Worm (Caenorhabditis elegans) whole organism, late embryonic: ENCODE measurements around the gene Y24D9B.1.

Source experiments
- C08G9.2 ChIP-seq: sonication (generic microtip); optimal IDR thresholded peaks from 2 replicates; lab custom pipeline; 2016; ENCODE audit warnings: mild to moderate bottlenecking, missing genetic modification characterization, moderate library complexity, missing compliant biosample characterization
- K02D7.2 ChIP-seq: sonication (generic microtip); optimal IDR thresholded peaks from 2 replicates; lab custom pipeline; 2017; ENCODE audit warnings: mild to moderate bottlenecking, missing genetic modification characterization, missing compliant biosample characterization
- K09A11.1 ChIP-seq: sonication (generic microtip); optimal IDR thresholded peaks from 2 replicates; lab custom pipeline; 2017; ENCODE audit warnings: antibody characterized with exemption, mild to moderate bottlenecking, missing genetic modification characterization, missing compliant biosample characterization; ENCODE audit not compliant: insufficient read depth
- ahr-1 ChIP-seq: sonication (generic microtip); optimal IDR thresholded peaks from 2 replicates; lab custom pipeline; 2016; ENCODE audit warnings: missing genetic modification characterization, missing compliant biosample characterization
- ama-1 ChIP-seq: fragments of 150-350 bp; optimal IDR thresholded peaks from 2 replicates; lab custom pipeline; 2014
- ceh-14 ChIP-seq: sonication (generic microtip); optimal IDR thresholded peaks from 2 replicates; lab custom pipeline; 2016; ENCODE audit warnings: missing genotype, missing genetic modification characterization, missing compliant biosample characterization
- ceh-18 ChIP-seq: sonication (generic microtip); optimal IDR thresholded peaks from 2 replicates; lab custom pipeline; 2016; ENCODE audit warnings: missing genetic modification characterization, missing compliant biosample characterization
- ceh-2 ChIP-seq: sonication (generic microtip); optimal IDR thresholded peaks from 2 replicates; lab custom pipeline; 2016; ENCODE audit warnings: missing genotype, missing genetic modification characterization, missing compliant biosample characterization
- ceh-45 ChIP-seq: fragments of 200-800 bp; sonication (Bioruptor generic); IDR thresholded peaks from 2 replicates; pipeline ENCODE4 v1.3.6; 2022; ENCODE audit warnings: missing genetic modification reagents, missing genetic modification characterization, missing compliant biosample characterization
- ceh-9 ChIP-seq: sonication (generic microtip); optimal IDR thresholded peaks from 2 replicates; lab custom pipeline; 2016; ENCODE audit warnings: mild to moderate bottlenecking, missing genetic modification characterization, inconsistent platforms, missing compliant biosample characterization
- dmd-4 ChIP-seq: sonication (generic microtip); optimal IDR thresholded peaks from 2 replicates; lab custom pipeline; 2016; ENCODE audit warnings: borderline replicate concordance, missing genetic modification characterization, missing compliant biosample characterization
- dve-1 ChIP-seq: sonication (generic microtip); optimal IDR thresholded peaks from 2 replicates; lab custom pipeline; 2017; ENCODE audit warnings: antibody characterized with exemption, mild to moderate bottlenecking, missing genetic modification characterization, missing compliant biosample characterization
- elt-2 ChIP-seq: sonication (generic microtip); optimal IDR thresholded peaks from 2 replicates; lab custom pipeline; 2016; ENCODE audit warnings: missing genetic modification reagents, missing genetic modification characterization, missing compliant biosample characterization
- ets-4 ChIP-seq: sonication (generic microtip); optimal IDR thresholded peaks from 2 replicates; lab custom pipeline; 2016; ENCODE audit warnings: missing genetic modification characterization, missing compliant biosample characterization
- eyg-1 ChIP-seq: sonication (generic microtip); optimal IDR thresholded peaks from 2 replicates; lab custom pipeline; 2016; ENCODE audit warnings: missing genotype, missing genetic modification characterization, missing compliant biosample characterization
- fax-1 ChIP-seq: sonication (generic microtip); optimal IDR thresholded peaks from 2 replicates; lab custom pipeline; 2016; ENCODE audit warnings: missing genotype, missing genetic modification characterization, missing compliant biosample characterization
- fkh-10 ChIP-seq: fragments of 150-350 bp; optimal IDR thresholded peaks from 2 replicates; lab custom pipeline; 2014; ENCODE audit warnings: missing biosample characterization, missing genetic modification reagents, missing genetic modification characterization
- fkh-6 ChIP-seq: sonication (generic microtip); optimal IDR thresholded peaks from 2 replicates; lab custom pipeline; 2016; ENCODE audit warnings: missing genetic modification characterization, missing compliant biosample characterization
- hlh-13 ChIP-seq: fragments of 200-800 bp; sonication (Bioruptor generic); optimal IDR thresholded peaks from 2 replicates; lab custom pipeline; 2018; ENCODE audit warnings: mild to moderate bottlenecking, missing genetic modification characterization, missing compliant biosample characterization
- hlh-8 ChIP-seq: sonication (generic microtip); optimal IDR thresholded peaks from 2 replicates; lab custom pipeline; 2016; ENCODE audit warnings: missing genotype, missing genetic modification characterization, missing compliant biosample characterization
- lim-6 ChIP-seq: sonication (generic microtip); optimal IDR thresholded peaks from 2 replicates; lab custom pipeline; 2016; ENCODE audit warnings: missing genetic modification characterization, missing compliant biosample characterization
- lin-11 ChIP-seq: fragments of 200-800 bp; sonication (Bioruptor generic); optimal IDR thresholded peaks from 2 replicates; lab custom pipeline; 2018; ENCODE audit warnings: mild to moderate bottlenecking, missing genetic modification characterization, missing compliant biosample characterization
- madf-2 ChIP-seq: sonication (generic microtip); optimal IDR thresholded peaks from 2 replicates; lab custom pipeline; 2017; ENCODE audit warnings: missing genetic modification characterization, missing compliant biosample characterization
- mec-3 ChIP-seq: sonication (generic microtip); optimal IDR thresholded peaks from 2 replicates; lab custom pipeline; 2016; ENCODE audit warnings: borderline replicate concordance, missing genetic modification characterization, missing compliant biosample characterization
- nfya-1 ChIP-seq: sonication (generic microtip); optimal IDR thresholded peaks from 2 replicates; lab custom pipeline; 2017; ENCODE audit warnings: missing genetic modification characterization, mild to moderate bottlenecking, missing compliant biosample characterization, antibody characterized with exemption, moderate library complexity
- nhr-232 ChIP-seq: sonication (generic microtip); optimal IDR thresholded peaks from 2 replicates; lab custom pipeline; 2016; ENCODE audit warnings: missing genetic modification characterization, missing compliant biosample characterization
- odd-2 ChIP-seq: sonication (generic microtip); optimal IDR thresholded peaks from 2 replicates; lab custom pipeline; 2017; ENCODE audit warnings: antibody characterized with exemption, mild to moderate bottlenecking, missing genetic modification characterization, missing compliant biosample characterization
- pat-9 ChIP-seq: fragments of 200-800 bp; sonication (Bioruptor generic); optimal IDR thresholded peaks from 2 replicates; lab custom pipeline; 2018; ENCODE audit warnings: mild to moderate bottlenecking, missing genetic modification characterization, moderate library complexity, missing compliant biosample characterization
- pha-2 ChIP-seq: sonication (generic microtip); optimal IDR thresholded peaks from 2 replicates; lab custom pipeline; 2017; ENCODE audit warnings: mild to moderate bottlenecking, missing genetic modification characterization, missing compliant biosample characterization
- pros-1 ChIP-seq: fragments of 150-350 bp; optimal IDR thresholded peaks from 2 replicates; lab custom pipeline; 2014; ENCODE audit warnings: missing biosample characterization, missing genetic modification reagents, missing genetic modification characterization
- rnt-1 ChIP-seq: sonication (generic microtip); optimal IDR thresholded peaks from 2 replicates; lab custom pipeline; 2016; ENCODE audit warnings: missing genetic modification characterization, missing compliant biosample characterization
- sdc-2 ChIP-seq: sonication (generic microtip); optimal IDR thresholded peaks from 2 replicates; lab custom pipeline; 2016; ENCODE audit warnings: missing genotype, missing genetic modification characterization, missing compliant biosample characterization
- sox-2 ChIP-seq: fragments of 200-800 bp; sonication (Bioruptor generic); IDR thresholded peaks from 2 replicates; pipeline ENCODE4 v1.3.6; 2022; ENCODE audit warnings: missing genetic modification reagents, missing genetic modification characterization, missing compliant biosample characterization
- tbx-2 ChIP-seq: sonication (generic microtip); optimal IDR thresholded peaks from 2 replicates; lab custom pipeline; 2016; ENCODE audit warnings: missing genetic modification characterization, missing compliant biosample characterization
- ttx-3 ChIP-seq: sonication (generic microtip); optimal IDR thresholded peaks from 2 replicates; lab custom pipeline; 2016; ENCODE audit warnings: missing genetic modification reagents, missing genetic modification characterization, missing compliant biosample characterization
- ztf-16 ChIP-seq: sonication (generic microtip); optimal IDR thresholded peaks from 2 replicates; lab custom pipeline; 2017; ENCODE audit warnings: missing genetic modification characterization, missing compliant biosample characterization

Y24D9B.1 gene

DNA sequence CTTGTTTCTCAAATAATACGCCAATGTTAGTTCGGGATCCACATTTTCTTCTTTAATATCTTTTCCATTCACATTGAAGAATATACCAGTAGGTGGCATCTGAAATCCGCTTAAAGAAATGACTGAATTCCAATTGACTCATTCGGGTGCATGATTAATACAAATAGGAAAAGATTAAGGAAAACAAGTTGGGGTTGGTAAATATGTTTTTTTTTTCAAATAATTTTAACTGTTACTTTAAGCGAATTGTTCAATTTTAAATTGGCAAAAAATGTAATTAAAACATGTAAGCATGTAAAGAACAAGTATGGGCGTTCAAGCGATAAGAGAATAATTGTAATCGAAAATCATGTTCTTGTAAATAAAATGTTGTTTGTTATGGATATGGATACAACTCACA, 33.1 kb upstream of the Y24D9B.1 start, which contains the start of gene F15E6.6:
TSS of gene F15E6.6 (minus strand) at position 101 of the 400 bp plus-strand sequence.
- TF ChIP-seq pros-1 (tag; lab: Kevin White, UChicago) (no peak), sox-2 (no peak)

DNA sequence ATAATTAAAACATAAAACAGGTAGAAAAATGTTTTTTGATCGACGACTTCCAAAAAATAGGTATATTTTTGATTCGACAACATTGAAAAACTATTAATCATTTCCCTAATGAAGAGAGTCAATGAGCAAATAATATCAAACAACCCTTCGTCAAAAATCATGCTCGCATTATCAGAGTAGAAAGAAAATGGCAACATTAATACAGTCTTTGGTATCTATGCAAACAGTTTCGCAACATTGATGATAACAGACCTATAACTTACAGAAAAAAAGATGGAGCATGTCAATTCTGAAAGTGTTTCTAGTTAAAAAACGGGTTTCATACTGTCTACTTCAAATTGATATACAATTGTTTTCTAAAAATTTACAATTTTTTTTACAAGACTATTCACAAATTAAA, 32.2 kb upstream of the Y24D9B.1 start:
- TF ChIP-seq ahr-1 (tag; lab: Kevin White, UChicago) (no peak), elt-2 (peak; percentile 42)

DNA sequence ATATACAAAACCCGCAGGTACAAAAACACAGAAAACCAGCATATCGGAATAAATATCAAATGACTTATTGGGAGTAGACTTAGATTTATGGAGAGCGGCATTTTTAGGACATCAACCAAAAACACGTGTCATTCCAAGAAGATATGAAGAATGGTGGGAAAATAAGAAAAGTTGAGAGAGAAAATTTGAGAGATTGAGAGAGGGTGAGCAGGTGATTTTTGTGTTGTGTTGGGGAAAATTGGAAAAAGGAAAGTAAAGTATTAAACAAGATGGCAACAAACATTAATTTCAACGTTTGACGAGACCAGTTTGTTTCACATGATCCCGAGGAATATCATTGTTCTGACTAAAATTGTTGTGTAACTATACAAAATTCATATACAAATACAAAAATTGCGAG, 28.8 kb upstream of the Y24D9B.1 start, which contains the start of gene srv-4:
TSS of gene srv-4 (minus strand) at position 101 of the 400 bp plus-strand sequence.
- TF ChIP-seq fkh-6 (tag; lab: Kevin White, UChicago) (no peak), sdc-2 (tag; lab: Kevin White, UChicago) (no peak), K09A11.1 (tag; lab: Kevin White, UChicago) (no peak), hlh-8 (tag; lab: Kevin White, UChicago) (no peak), ceh-45 (GFP tag; lab: Robert Waterston, UW) (no peak), pat-9 (tag; lab: Kevin White, UChicago) (no peak), pha-2 (no peak), ceh-2 (tag; lab: Kevin White, UChicago) (no peak), ama-1 (lab: Kevin White, UChicago) (no peak), mec-3 (tag; lab: Kevin White, UChicago) (no peak), ceh-9 (tag; lab: Kevin White, UChicago) (no peak), eyg-1 (tag; lab: Kevin White, UChicago) (no peak), hlh-13 (GFP tag; lab: Kevin White, UChicago) (no peak), fkh-10 (GFP tag; lab: Kevin White, UChicago) (no peak), ceh-14 (tag; lab: Kevin White, UChicago) (no peak), nfya-1 (tag; lab: Kevin White, UChicago) (no peak)
- TF ChIP-seq, all 69 proteins: peak for 0

DNA sequence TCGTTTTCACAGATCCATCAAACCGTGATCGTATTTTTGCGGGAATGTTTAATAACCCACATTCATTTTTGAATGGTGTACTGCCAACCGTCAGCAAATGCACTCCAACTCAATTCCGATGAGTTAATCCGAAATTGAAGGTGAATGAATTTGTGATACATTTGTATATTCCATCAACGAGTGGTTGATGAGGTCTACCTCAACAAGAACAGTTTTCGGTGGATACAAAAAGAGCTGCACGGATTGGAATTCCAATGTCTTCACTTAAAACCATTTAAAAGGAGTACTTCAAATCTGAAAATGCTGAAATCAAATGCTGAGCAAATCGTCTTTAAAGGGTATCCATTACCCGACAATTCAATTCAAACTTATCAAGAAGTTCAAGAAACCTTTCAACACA, 27.9 kb upstream of the Y24D9B.1 start, which contains the start of gene F15E6.5:
TSS of gene F15E6.5 (plus strand) at position 301 of the 400 bp plus-strand sequence.
- TF ChIP-seq ceh-18 (tag; lab: Kevin White, UChicago) (no peak), ztf-16 (tag; lab: Kevin White, UChicago) (no peak), nhr-232 (no peak)

DNA sequence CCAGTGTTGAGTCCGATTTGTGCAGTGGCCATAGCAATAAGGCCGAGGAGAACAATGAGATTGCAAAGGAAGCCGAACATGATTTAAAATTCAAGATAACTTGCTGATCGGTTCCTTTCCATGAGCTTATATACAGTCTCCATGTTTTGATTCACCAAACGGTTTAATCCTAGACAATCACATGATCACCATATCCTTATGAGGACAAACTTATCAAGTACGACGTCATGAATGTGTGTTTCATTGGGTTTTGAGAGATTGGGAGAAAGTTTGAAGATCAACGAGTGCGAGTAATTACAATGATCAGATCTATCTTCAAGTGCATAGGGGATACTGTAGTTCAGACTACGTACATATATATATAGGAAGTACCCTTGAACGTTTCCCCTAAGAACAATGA, 26.7 kb upstream of the Y24D9B.1 start, which contains the start of gene dct-7:
TSS of gene dct-7 (minus strand) at position 101 of the 400 bp plus-strand sequence.
- no peak for TF ChIP-seq dve-1 (tag; lab: Kevin White, UChicago)
- TF ChIP-seq lim-6 (tag; lab: Kevin White, UChicago) = no peak
- no peak for TF ChIP-seq dmd-4 (tag; lab: Kevin White, UChicago)

DNA sequence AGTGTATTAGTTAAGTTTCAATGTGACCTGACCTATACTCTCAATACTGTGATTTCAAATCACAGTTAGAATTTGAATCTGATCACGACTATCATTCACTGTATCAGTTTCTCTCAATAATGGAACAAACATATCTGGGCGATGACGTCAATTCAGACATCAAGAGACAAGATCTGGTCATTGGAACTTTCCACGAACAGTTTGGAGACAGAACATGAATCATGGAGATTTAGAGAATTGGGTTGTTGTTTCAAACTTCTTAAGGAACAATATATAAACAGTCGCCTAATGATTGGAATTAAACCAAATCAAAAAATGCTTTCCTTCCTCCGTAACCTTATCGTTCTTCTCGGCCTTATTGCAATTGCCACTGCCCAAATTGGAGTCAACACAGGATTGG, 26.0 kb upstream of the Y24D9B.1 start, which contains the start of gene F15E6.4:
TSS of gene F15E6.4 (plus strand) at position 301 of the 400 bp plus-strand sequence.
- TF ChIP-seq pros-1 (tag; lab: Kevin White, UChicago) (no peak), ceh-18 (tag; lab: Kevin White, UChicago) (no peak), ceh-9 (tag; lab: Kevin White, UChicago) (no peak), fax-1 (no peak), odd-2 (tag; lab: Kevin White, UChicago) (no peak), dve-1 (tag; lab: Kevin White, UChicago) (no peak), tbx-2 (tag; lab: Kevin White, UChicago) (no peak), madf-2 (tag; lab: Kevin White, UChicago) (no peak), lin-11 (no peak), ttx-3 (tag; lab: Kevin White, UChicago) (no peak), C08G9.2 (tag; lab: Kevin White, UChicago) (no peak), hlh-13 (GFP tag; lab: Kevin White, UChicago) (no peak), dmd-4 (tag; lab: Kevin White, UChicago) (no peak), elt-2 (no peak), K02D7.2 (tag; lab: Kevin White, UChicago) (no peak), rnt-1 (no peak), nfya-1 (tag; lab: Kevin White, UChicago) (no peak), ets-4 (tag; lab: Kevin White, UChicago) (no peak), fkh-6 (tag; lab: Kevin White, UChicago) (no peak)
